Worm (Caenorhabditis elegans) whole organism, L3 larva: ENCODE data around the gene bath-24.

Experiments used
- aly-2 ChIP-seq: fragments of 150-350 bp; optimal IDR thresholded peaks from 2 replicates; lab custom pipeline; 2014; ENCODE audit warnings: missing biosample characterization, missing genetic modification characterization
- ceh-16 ChIP-seq: sonication (generic microtip); optimal IDR thresholded peaks from 2 replicates; lab custom pipeline; 2017; ENCODE audit warnings: missing biosample characterization, missing genetic modification characterization
- ceh-28 ChIP-seq: fragments of 150-350 bp; optimal IDR thresholded peaks from 2 replicates; lab custom pipeline; 2014; ENCODE audit warnings: missing biosample characterization, missing genetic modification reagents, missing genetic modification characterization
- ceh-82 ChIP-seq: fragments of 150-350 bp; optimal IDR thresholded peaks from 2 replicates; lab custom pipeline; 2014; ENCODE audit warnings: missing biosample characterization, missing genetic modification characterization
- egl-27 ChIP-seq: sonication (generic microtip); optimal IDR thresholded peaks from 4 replicates; lab custom pipeline; 2017; ENCODE audit warnings: missing biosample characterization, missing genetic modification reagents, missing genetic modification characterization
- egl-5 ChIP-seq: fragments of 150-350 bp; optimal IDR thresholded peaks from 2 replicates; lab custom pipeline; 2017; ENCODE audit warnings: missing biosample characterization, missing genetic modification reagents, missing genetic modification characterization, inconsistent platforms
- elt-1 ChIP-seq: fragments of 150-350 bp; optimal IDR thresholded peaks from 2 replicates; lab custom pipeline; 2014; ENCODE audit warnings: missing biosample characterization, missing genetic modification characterization
- elt-2 ChIP-seq: sonication (generic microtip); optimal IDR thresholded peaks from 2 replicates; lab custom pipeline; 2016; ENCODE audit warnings: missing genetic modification reagents, mild to moderate bottlenecking, missing genetic modification characterization, missing compliant biosample characterization
- eor-1 ChIP-seq, 2 experiments: fragments of 150-350 bp; optimal IDR thresholded peaks; 2 replicates each; lab custom pipeline; 2014 to 2018; ENCODE audit warnings: missing biosample characterization in 2 of 2, missing genetic modification characterization in 2 of 2
- fkh-2 ChIP-seq: fragments of 150-350 bp; optimal IDR thresholded peaks from 2 replicates; lab custom pipeline; 2014; ENCODE audit warnings: missing biosample characterization, missing genetic modification reagents, missing genetic modification characterization
- jun-1 ChIP-seq: fragments of 150-350 bp; optimal IDR thresholded peaks from 2 replicates; lab custom pipeline; 2014; ENCODE audit warnings: missing biosample characterization, missing genetic modification reagents, missing genetic modification characterization
- lin-15B ChIP-seq: fragments of 150-350 bp; optimal IDR thresholded peaks from 2 replicates; lab custom pipeline; 2014; ENCODE audit warnings: missing biosample characterization, missing genetic modification characterization
- lin-39 ChIP-seq: fragments of 150-350 bp; optimal IDR thresholded peaks from 2 replicates; lab custom pipeline; 2018; ENCODE audit warnings: missing biosample characterization, missing genetic modification reagents, missing genetic modification characterization
- nfya-1 ChIP-seq: sonication (generic microtip); optimal IDR thresholded peaks from 2 replicates; lab custom pipeline; 2017; ENCODE audit warnings: missing genetic modification characterization, mild to moderate bottlenecking, missing compliant biosample characterization, antibody characterized with exemption, moderate library complexity; ENCODE audit not compliant: insufficient read depth
- nhr-11 ChIP-seq: fragments of 150-350 bp; optimal IDR thresholded peaks from 2 replicates; lab custom pipeline; 2014; ENCODE audit warnings: missing biosample characterization, missing genetic modification characterization
- nhr-12 ChIP-seq: fragments of 150-350 bp; optimal IDR thresholded peaks from 2 replicates; lab custom pipeline; 2014; ENCODE audit warnings: missing biosample characterization, missing genetic modification characterization
- nhr-23 ChIP-seq: fragments of 150-350 bp; optimal IDR thresholded peaks from 2 replicates; lab custom pipeline; 2014; ENCODE audit warnings: missing biosample characterization, missing genetic modification reagents, missing genetic modification characterization
- nhr-237 ChIP-seq: fragments of 150-350 bp; optimal IDR thresholded peaks from 2 replicates; lab custom pipeline; 2014; ENCODE audit warnings: missing biosample characterization, missing genetic modification characterization
- nhr-25 ChIP-seq: sonication (generic microtip); optimal IDR thresholded peaks from 2 replicates; lab custom pipeline; 2017; ENCODE audit warnings: missing biosample characterization, missing genetic modification characterization
- nhr-28 ChIP-seq: fragments of 150-350 bp; optimal IDR thresholded peaks from 2 replicates; lab custom pipeline; 2014; ENCODE audit warnings: missing biosample characterization, missing genetic modification characterization
- nhr-43 ChIP-seq: sonication (generic microtip); optimal IDR thresholded peaks from 2 replicates; lab custom pipeline; 2016; ENCODE audit warnings: mild to moderate bottlenecking, missing genetic modification characterization, missing compliant biosample characterization; ENCODE audit not compliant: poor library complexity, severe bottlenecking
- nhr-76 ChIP-seq: fragments of 150-350 bp; sonication (generic microtip); optimal IDR thresholded peaks from 5 replicates; lab custom pipeline; 2014; ENCODE audit warnings: missing biosample characterization, missing genetic modification characterization
- nhr-77 ChIP-seq: fragments of 150-350 bp; optimal IDR thresholded peaks from 2 replicates; lab custom pipeline; 2014; ENCODE audit warnings: missing biosample characterization, missing genetic modification characterization
- pha-4 ChIP-seq: fragments of 150-350 bp; optimal IDR thresholded peaks from 2 replicates; lab custom pipeline; 2014; ENCODE audit warnings: missing biosample characterization, missing genetic modification reagents, missing genetic modification characterization
- pqm-1 ChIP-seq: fragments of 150-350 bp; optimal IDR thresholded peaks from 2 replicates; lab custom pipeline; 2017; ENCODE audit warnings: missing biosample characterization, missing genetic modification characterization, inconsistent platforms
- sea-2 ChIP-seq: fragments of 150-350 bp; sonication (generic microtip); optimal IDR thresholded peaks from 4 replicates; lab custom pipeline; 2014; ENCODE audit warnings: missing biosample characterization, missing genetic modification reagents, missing genetic modification characterization
- skn-1 ChIP-seq: fragments of 150-350 bp; optimal IDR thresholded peaks from 2 replicates; lab custom pipeline; 2014; ENCODE audit warnings: missing biosample characterization, missing genetic modification characterization
- tbx-2 ChIP-seq: sonication (generic microtip); optimal IDR thresholded peaks from 2 replicates; lab custom pipeline; 2016; ENCODE audit warnings: mild to moderate bottlenecking, missing genetic modification characterization, missing compliant biosample characterization
- unc-62 ChIP-seq: fragments of 150-350 bp; sonication (generic microtip); optimal IDR thresholded peaks from 4 replicates; lab custom pipeline; 2014; ENCODE audit warnings: missing biosample characterization, missing genetic modification reagents, missing genetic modification characterization
- zag-1 ChIP-seq: fragments of 150-350 bp; optimal IDR thresholded peaks from 2 replicates; lab custom pipeline; 2014; ENCODE audit warnings: missing biosample characterization, missing genetic modification characterization
- ztf-11 ChIP-seq: fragments of 150-350 bp; optimal IDR thresholded peaks from 2 replicates; lab custom pipeline; 2014; ENCODE audit warnings: missing biosample characterization, missing genetic modification characterization
- ztf-4 ChIP-seq: fragments of 150-350 bp; optimal IDR thresholded peaks from 2 replicates; lab custom pipeline; 2014; ENCODE audit warnings: missing biosample characterization, missing genetic modification characterization

Gene bath-24

DNA sequence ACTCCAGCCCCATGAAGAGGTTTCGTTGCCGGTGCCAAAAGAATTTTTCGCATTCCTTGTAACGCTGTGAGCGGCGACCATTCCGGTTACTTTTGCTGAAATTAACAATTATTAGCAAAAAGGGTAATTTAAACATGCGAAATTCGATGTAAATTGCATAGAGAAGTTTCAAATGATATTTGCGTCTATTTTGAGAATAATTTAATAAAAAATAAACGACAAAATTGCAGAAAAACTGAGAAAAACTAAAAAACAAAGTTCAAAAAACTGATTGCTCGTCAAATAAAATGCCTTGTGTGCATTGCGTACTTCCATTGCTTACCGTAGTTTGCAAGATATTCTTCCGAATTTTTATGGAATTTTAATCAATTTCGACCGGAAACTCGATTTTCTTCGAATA, at the start of gene bath-24:
TSS of gene bath-24 (minus strand) at position 101 of the 400 bp plus-strand sequence.
- TF ChIP-seq ztf-11 (tag; lab: Kevin White, UChicago) (no peak), eor-1 (tag; optimal IDR thresholded peaks at IDR 0.05; lab: Kevin White, UChicago) (no peak), elt-2 (tag; lab: Kevin White, UChicago) (no peak)

ce11 chrII:2093456-2093926, 48.1 kb upstream of the bath-24 start, which contains the start of gene fbxb-37:
fbxb-37 (minus strand) TSS chrII:2093876.
- TF ChIP-seq elt-2 (tag; lab: Kevin White, UChicago), result no peak
- TF ChIP-seq nhr-28 (tag; lab: Kevin White, UChicago), result no peak
- TF ChIP-seq pha-4, result no peak
- TF ChIP-seq eor-1 (tag; optimal IDR thresholded peaks at IDR 0.05; lab: Kevin White, UChicago), result no peak
- no peak for TF ChIP-seq nhr-43 (tag; lab: Kevin White, UChicago)
- TF ChIP-seq fkh-2 (tag; lab: Kevin White, UChicago), result no peak
- TF ChIP-seq nhr-25, result no peak
- TF ChIP-seq ceh-82 (tag; lab: Kevin White, UChicago), result no peak
- TF ChIP-seq nhr-77 (tag; lab: Kevin White, UChicago), result no peak
- TF ChIP-seq skn-1, result no peak
- no peak for TF ChIP-seq aly-2 (tag; lab: Kevin White, UChicago)
- no peak for TF ChIP-seq unc-62 (GFP tag; lab: Kevin White, UChicago)
- TF ChIP-seq nhr-23 (tag; lab: Kevin White, UChicago), result no peak
- no peak for TF ChIP-seq elt-1
- TF ChIP-seq lin-39 (tag; lab: Kevin White, UChicago), result no peak
- TF ChIP-seq jun-1 (tag; lab: Kevin White, UChicago), result no peak
- no peak for TF ChIP-seq nhr-76 (tag; lab: Kevin White, UChicago)

- TF ChIP-seq egl-27 (tag; lab: Kevin White, UChicago), result no peak
- no peak for TF ChIP-seq nfya-1 (tag; lab: Kevin White, UChicago)
Observed at ce11 chrII:2091972-2092371, 46.6 kb upstream of the bath-24 start, which contains the start of gene T16A1.10. T16A1.10 (minus strand) TSS chrII:2092094.

- no peak for TF ChIP-seq sea-2
- TF ChIP-seq jun-1 (tag; lab: Kevin White, UChicago), result peak; percentile 23
- TF ChIP-seq ceh-28 (tag; lab: Kevin White, UChicago), result no peak
- peak; percentile 96 for TF ChIP-seq pqm-1 (tag; lab: Kevin White, UChicago)
- peak; percentile 95 for TF ChIP-seq elt-2 (tag; lab: Kevin White, UChicago)
Observed at ce11 chrII:2090605-2091004, 45.2 kb upstream of the bath-24 start, which contains the start of gene trpl-5. trpl-5 (minus strand) TSS chrII:2090636.

DNA sequence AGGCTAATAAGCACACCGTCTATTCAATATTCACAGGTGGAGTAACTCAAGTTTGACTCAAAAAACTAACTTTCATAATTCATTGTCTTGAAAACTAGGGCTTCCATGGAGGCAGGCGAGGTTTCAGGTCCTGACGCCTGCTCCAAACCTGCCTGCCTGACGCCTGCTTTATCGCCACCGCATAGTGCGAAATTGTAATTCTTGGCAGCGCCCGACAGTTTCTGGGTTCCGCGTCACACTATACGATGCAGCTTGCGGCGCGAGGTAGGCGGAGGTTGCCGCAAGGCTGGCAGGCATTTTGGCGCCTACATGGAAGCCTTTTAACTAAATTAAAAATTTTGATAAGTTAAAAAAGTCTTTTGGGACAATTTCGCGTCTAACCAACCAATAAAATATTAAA, 41.8 kb upstream of the bath-24 start:
- TF ChIP-seq nhr-11 (tag; lab: Kevin White, UChicago) (no peak), lin-15B (no peak), ceh-16 (tag; lab: Kevin White, UChicago) (no peak), skn-1 (no peak)

ce11 chrII:2083726-2084179, 38.3 kb upstream of the bath-24 start, which contains the start of the genes T16A1.5 and fbxc-49:
T16A1.5 (minus strand) TSS chrII:2083826.
fbxc-49 (plus strand) TSS chrII:2084129.
- TF ChIP-seq tbx-2 (tag; lab: Kevin White, UChicago) (no peak), egl-5 (tag; lab: Kevin White, UChicago) (no peak), zag-1 (no peak), pqm-1 (tag; lab: Kevin White, UChicago) (no peak), eor-1 (tag; optimal IDR thresholded peaks at IDR 0.05; lab: Kevin White, UChicago) (no peak), ceh-16 (tag; lab: Kevin White, UChicago) (no peak)
- TF ChIP-seq, all 47 proteins: peak for 0

DNA sequence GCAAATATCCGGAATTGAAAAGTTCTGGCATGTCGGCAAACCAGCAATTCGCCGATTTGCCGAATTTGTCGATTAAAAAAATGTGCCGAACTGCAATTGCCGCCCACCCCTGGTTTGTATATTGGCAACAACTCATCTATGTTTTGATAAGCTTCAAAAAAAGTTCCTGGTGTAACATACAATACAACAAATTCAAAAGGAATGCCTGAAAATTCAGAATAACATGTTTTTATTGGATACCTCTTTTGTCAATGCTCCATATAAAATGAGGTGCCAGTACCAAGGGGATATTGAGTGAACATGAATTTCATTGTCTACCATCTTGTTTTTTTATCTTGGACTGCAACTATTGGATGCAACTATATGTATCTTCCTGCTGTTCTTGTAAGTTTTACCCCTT, 35.9 kb upstream of the bath-24 start, which contains the start of gene T16A1.4:
TSS of gene T16A1.4 (plus strand) at position 301 of the 400 bp plus-strand sequence.
- TF ChIP-seq ztf-4 (tag; lab: Kevin White, UChicago), result no peak
- TF ChIP-seq ceh-82 (tag; lab: Kevin White, UChicago), result no peak
- TF ChIP-seq nhr-43 (tag; lab: Kevin White, UChicago), result no peak
- TF ChIP-seq elt-1, result no peak
- TF ChIP-seq nhr-237 (tag; lab: Kevin White, UChicago), result no peak
- no peak for TF ChIP-seq jun-1 (tag; lab: Kevin White, UChicago)
- TF ChIP-seq pqm-1 (tag; lab: Kevin White, UChicago), result no peak
- TF ChIP-seq sea-2, result no peak
- no peak for TF ChIP-seq nhr-12 (tag; lab: Kevin White, UChicago)
- TF ChIP-seq ztf-11 (tag; lab: Kevin White, UChicago), result no peak
- TF ChIP-seq zag-1, result no peak
